Fruit fly (Drosophila melanogaster): ENCODE measurements around the gene Ubc87F.

- TF ChIP-seq psq (optimal IDR thresholded peaks at IDR 0.05): no peak
- no peak for TF ChIP-seq CG8478 (optimal IDR thresholded peaks at IDR 0.05)
- no peak for TF ChIP-seq EcR (GFP tag; optimal IDR thresholded peaks at IDR 0.05)
- TF ChIP-seq Dll (optimal IDR thresholded peaks at IDR 0.05): no peak
- no peak for TF ChIP-seq usp (GFP tag; optimal IDR thresholded peaks at IDR 0.05)
Observed at dm6 chr3R:13713541-13713940, 4.4 kb downstream of the Ubc87F start.

All from whole organism.